Worm (Caenorhabditis elegans): ENCODE data around the gene F59G1.4.

Gene F59G1.4

ce11 chrII:5895870-5896269 is at the start of gene F59G1.4:
Gene F59G1.4 (plus strand): TSS chrII:5896170.
- TF ChIP-seq aly-1 (tag; optimal IDR thresholded peaks at IDR 0.05) (no peak), hnd-1 (tag; optimal IDR thresholded peaks at IDR 0.05) (no peak), B0310.2 (tag; optimal IDR thresholded peaks at IDR 0.05) (no peak), tbx-11 (GFP tag; IDR thresholded peaks at IDR 0.05) (no peak), hmg-4 (GFP tag; optimal IDR thresholded peaks at IDR 0.05) (no peak), ceh-13 (GFP tag; optimal IDR thresholded peaks at IDR 0.05) (no peak)

ce11 chrII:5846181-5846580 is 49.8 kb upstream of the F59G1.4 start:
- TF ChIP-seq hmg-4 (GFP tag; optimal IDR thresholded peaks at IDR 0.05) (no peak), ceh-13 (GFP tag; optimal IDR thresholded peaks at IDR 0.05) (no peak), scrt-1 (GFP tag; IDR thresholded peaks at IDR 0.05) (no peak), sea-1 (GFP tag; conservative IDR thresholded peaks at IDR 0.05) (no peak), hnd-1 (tag; optimal IDR thresholded peaks at IDR 0.05) (no peak), tra-4 (tag; optimal IDR thresholded peaks at IDR 0.05) (no peak), hmbx-1 (tag; optimal IDR thresholded peaks at IDR 0.05) (no peak), tbx-37 (GFP tag; conservative IDR thresholded peaks at IDR 0.05) (no peak), ama-1 (optimal IDR thresholded peaks at IDR 0.05) (no peak), B0310.2 (tag; optimal IDR thresholded peaks at IDR 0.05) (no peak), F13C5.2 (tag; optimal IDR thresholded peaks at IDR 0.05) (no peak)

ce11 chrII:5852007-5852406 is 44.0 kb upstream of the F59G1.4 start, which contains the start of gene H41C03.2:
Gene H41C03.2 (minus strand): TSS chrII:5852107.
- no peak for TF ChIP-seq tra-4 (tag; optimal IDR thresholded peaks at IDR 0.05)
- TF ChIP-seq scrt-1 (GFP tag; IDR thresholded peaks at IDR 0.05): no peak
- TF ChIP-seq hmg-4 (GFP tag; optimal IDR thresholded peaks at IDR 0.05): no peak
- no peak for TF ChIP-seq aly-1 (tag; optimal IDR thresholded peaks at IDR 0.05)
- no peak for TF ChIP-seq ceh-36 (tag; optimal IDR thresholded peaks at IDR 0.05)
- TF ChIP-seq B0310.2 (tag; optimal IDR thresholded peaks at IDR 0.05): no peak
- no peak for TF ChIP-seq ceh-13 (GFP tag; optimal IDR thresholded peaks at IDR 0.05)
- no peak for TF ChIP-seq ets-7 (tag; optimal IDR thresholded peaks at IDR 0.05)
- TF ChIP-seq F13C5.2 (tag; optimal IDR thresholded peaks at IDR 0.05): no peak
- no peak for TF ChIP-seq hnd-1 (tag; optimal IDR thresholded peaks at IDR 0.05)
- TF ChIP-seq flt-1 (GFP tag; IDR thresholded peaks at IDR 0.05): no peak
- TF ChIP-seq sea-1 (GFP tag; conservative IDR thresholded peaks at IDR 0.05): no peak
- TF ChIP-seq tbx-37 (GFP tag; conservative IDR thresholded peaks at IDR 0.05): no peak
- TF ChIP-seq pes-1 (GFP tag; IDR thresholded peaks at IDR 0.05): no peak
- TF ChIP-seq tbx-11 (GFP tag; IDR thresholded peaks at IDR 0.05): no peak
- no peak for TF ChIP-seq hmbx-1 (tag; optimal IDR thresholded peaks at IDR 0.05)
- no peak for TF ChIP-seq ama-1 (optimal IDR thresholded peaks at IDR 0.05)

- TF ChIP-seq hmbx-1 (tag; optimal IDR thresholded peaks at IDR 0.05) (no peak), scrt-1 (GFP tag; IDR thresholded peaks at IDR 0.05) (no peak), flt-1 (GFP tag; IDR thresholded peaks at IDR 0.05) (no peak), tbx-11 (GFP tag; IDR thresholded peaks at IDR 0.05) (no peak), hnd-1 (tag; optimal IDR thresholded peaks at IDR 0.05) (no peak), ama-1 (optimal IDR thresholded peaks at IDR 0.05) (no peak), ceh-13 (GFP tag; optimal IDR thresholded peaks at IDR 0.05) (no peak), F13C5.2 (tag; optimal IDR thresholded peaks at IDR 0.05) (no peak)
Measured at ce11 chrII:5853261-5853660, 42.7 kb upstream of the F59G1.4 start.

ce11 chrII:5854122-5854521 is 41.8 kb upstream of the F59G1.4 start, which contains the start of gene H41C03.1:
Gene H41C03.1 (plus strand): TSS chrII:5854422.
- TF ChIP-seq B0310.2 (tag; optimal IDR thresholded peaks at IDR 0.05): no peak
- TF ChIP-seq tra-4 (tag; optimal IDR thresholded peaks at IDR 0.05): no peak
- TF ChIP-seq ets-7 (tag; optimal IDR thresholded peaks at IDR 0.05): no peak
- TF ChIP-seq tbx-37 (GFP tag; conservative IDR thresholded peaks at IDR 0.05): no peak
- TF ChIP-seq ceh-13 (GFP tag; optimal IDR thresholded peaks at IDR 0.05): no peak
- no peak for TF ChIP-seq hnd-1 (tag; optimal IDR thresholded peaks at IDR 0.05)
- TF ChIP-seq flt-1 (GFP tag; IDR thresholded peaks at IDR 0.05): no peak
- TF ChIP-seq sea-1 (GFP tag; conservative IDR thresholded peaks at IDR 0.05): no peak
- no peak for TF ChIP-seq aly-1 (tag; optimal IDR thresholded peaks at IDR 0.05)
- no peak for TF ChIP-seq scrt-1 (GFP tag; IDR thresholded peaks at IDR 0.05)
- TF ChIP-seq hmbx-1 (tag; optimal IDR thresholded peaks at IDR 0.05): no peak

ce11 chrII:5858322-5858721 is 37.6 kb upstream of the F59G1.4 start, which contains the start of gene F55C12.4:
Gene F55C12.4 (minus strand): TSS chrII:5858422.
- TF ChIP-seq B0310.2 (tag; optimal IDR thresholded peaks at IDR 0.05): no peak
- no peak for TF ChIP-seq tbx-37 (GFP tag; conservative IDR thresholded peaks at IDR 0.05)
- no peak for TF ChIP-seq hmg-4 (GFP tag; optimal IDR thresholded peaks at IDR 0.05)
- no peak for TF ChIP-seq ets-7 (tag; optimal IDR thresholded peaks at IDR 0.05)
- TF ChIP-seq pes-1 (GFP tag; IDR thresholded peaks at IDR 0.05): no peak
- TF ChIP-seq ama-1 (optimal IDR thresholded peaks at IDR 0.05): no peak
- TF ChIP-seq ceh-13 (GFP tag; optimal IDR thresholded peaks at IDR 0.05): no peak
- no peak for TF ChIP-seq flt-1 (GFP tag; IDR thresholded peaks at IDR 0.05)
- TF ChIP-seq tbx-11 (GFP tag; IDR thresholded peaks at IDR 0.05): no peak
- TF ChIP-seq tra-4 (tag; optimal IDR thresholded peaks at IDR 0.05): no peak
- no peak for TF ChIP-seq hmbx-1 (tag; optimal IDR thresholded peaks at IDR 0.05)
- no peak for TF ChIP-seq hnd-1 (tag; optimal IDR thresholded peaks at IDR 0.05)
- no peak for TF ChIP-seq F13C5.2 (tag; optimal IDR thresholded peaks at IDR 0.05)
- TF ChIP-seq sea-1 (GFP tag; conservative IDR thresholded peaks at IDR 0.05): no peak
- no peak for TF ChIP-seq ceh-36 (tag; optimal IDR thresholded peaks at IDR 0.05)
- no peak for TF ChIP-seq aly-1 (tag; optimal IDR thresholded peaks at IDR 0.05)
- TF ChIP-seq scrt-1 (GFP tag; IDR thresholded peaks at IDR 0.05): no peak

ce11 chrII:5860621-5861020 is 35.3 kb upstream of the F59G1.4 start:
- no peak for TF ChIP-seq ceh-36 (tag; optimal IDR thresholded peaks at IDR 0.05)

ce11 chrII:5863893-5864292 is 32.1 kb upstream of the F59G1.4 start, which contains the start of gene tag-234:
Gene tag-234 (plus strand): TSS chrII:5864193.
- no peak for TF ChIP-seq ceh-13 (GFP tag; optimal IDR thresholded peaks at IDR 0.05)
- TF ChIP-seq tra-4 (tag; optimal IDR thresholded peaks at IDR 0.05): no peak
- no peak for TF ChIP-seq flt-1 (GFP tag; IDR thresholded peaks at IDR 0.05)
- no peak for TF ChIP-seq pes-1 (GFP tag; IDR thresholded peaks at IDR 0.05)
- TF ChIP-seq tbx-37 (GFP tag; conservative IDR thresholded peaks at IDR 0.05): no peak
- TF ChIP-seq F13C5.2 (tag; optimal IDR thresholded peaks at IDR 0.05): no peak
